Worm (Caenorhabditis elegans): ENCODE measurements around the gene srx-63.

srx-63 gene

ce11 chrV:3953739-3954138, 22.3 kb downstream of the srx-63 start, which contains the start of gene str-247:
Gene str-247, plus strand, starts transcription at chrV:3954039.
- TF ChIP-seq dmd-8 (GFP tag; IDR thresholded peaks at IDR 0.05) (no peak), nhr-10 (tag; optimal IDR thresholded peaks at IDR 0.05) (no peak), ces-1 (GFP tag; optimal IDR thresholded peaks at IDR 0.05) (no peak)

ce11 chrV:3957608-3958007, 26.2 kb downstream of the srx-63 start, which contains the start of gene cyp-34A5:
Gene cyp-34A5, minus strand, starts transcription at chrV:3957708.
- TF ChIP-seq nhr-28 (tag; optimal IDR thresholded peaks at IDR 0.05) (peak; percentile 49), dpl-1 (GFP tag; optimal IDR thresholded peaks at IDR 0.05) (no peak)

- TF ChIP-seq saeg-2 (GFP tag; IDR thresholded peaks at IDR 0.05) (no peak), daf-16 (GFP tag; optimal IDR thresholded peaks at IDR 0.05) (no peak), daf-16 (tag; optimal IDR thresholded peaks at IDR 0.05) (peak; percentile 49), tra-1 (GFP tag; IDR thresholded peaks at IDR 0.05) (no peak)
These were observed 29.8 kb downstream of the srx-63 start, which contains the start of gene cyp-34A6 for ce11 chrV:3961235-3961634. Gene cyp-34A6, minus strand, starts transcription at chrV:3961335.

DNA sequence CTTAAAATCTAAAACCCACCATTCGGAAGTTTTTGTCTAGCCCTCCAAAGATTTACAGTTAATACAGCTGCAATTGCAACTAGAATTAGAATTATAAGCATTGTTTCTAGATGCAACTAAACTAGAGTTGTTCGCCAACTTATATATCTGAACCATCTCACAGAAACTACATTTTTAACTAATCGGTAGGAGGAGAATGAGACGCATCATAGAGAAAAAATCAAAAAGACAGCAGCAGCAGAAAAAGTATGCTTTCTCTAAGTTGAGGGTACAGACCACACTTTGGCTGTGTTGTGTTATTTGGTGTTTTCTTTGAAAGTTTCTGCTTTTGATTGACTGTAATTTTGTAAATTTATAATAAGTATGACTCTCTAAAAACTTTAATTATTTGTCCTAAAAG, 32.3 kb downstream of the srx-63 start, which contains the start of gene cyp-34A7:
TSS of gene cyp-34A7 (minus strand) at position 101 of the 400 bp plus-strand sequence.
- TF ChIP-seq nhr-28 (tag; optimal IDR thresholded peaks at IDR 0.05) (peak; percentile 42), nhr-102 (tag; optimal IDR thresholded peaks at IDR 0.05) (no peak), hmg-1.1 (GFP tag; IDR thresholded peaks at IDR 0.05) (no peak)

DNA sequence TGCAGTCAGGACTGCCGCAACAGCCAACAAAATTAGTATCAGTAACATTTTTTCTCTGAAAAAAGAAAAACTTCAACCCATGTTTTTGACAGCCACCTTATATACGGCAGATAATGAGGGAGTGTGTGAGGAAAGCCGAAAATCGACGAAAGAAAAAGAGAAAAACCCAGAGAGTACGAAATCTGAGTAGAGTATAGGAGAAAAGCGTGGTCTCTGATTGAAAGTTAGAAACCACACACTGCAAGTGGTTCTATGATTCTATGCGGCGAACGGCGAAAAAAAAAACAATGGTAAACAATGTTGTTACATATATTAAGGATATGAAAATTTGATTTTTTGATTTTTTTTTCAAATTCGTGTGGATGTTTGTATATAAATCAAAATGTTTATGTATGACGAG, 36.3 kb downstream of the srx-63 start, which contains the start of gene cyp-34A8:
TSS of gene cyp-34A8 (minus strand) at position 62 of the 400 bp plus-strand sequence.
- no peak for TF ChIP-seq cey-2 (tag; optimal IDR thresholded peaks at IDR 0.05; ENCODE audit: borderline replicate concordance, insufficient read depth)
- no peak for TF ChIP-seq lsy-2 (tag; optimal IDR thresholded peaks at IDR 0.05)
- TF ChIP-seq nhr-102 (tag; optimal IDR thresholded peaks at IDR 0.05) = peak; percentile 24
- no peak for TF ChIP-seq ztf-11 (tag; optimal IDR thresholded peaks at IDR 0.05)
- no peak for TF ChIP-seq snpc-4 (tag; optimal IDR thresholded peaks at IDR 0.05)
- no peak for TF ChIP-seq ZK337.2 (GFP tag; IDR thresholded peaks at IDR 0.05)
- TF ChIP-seq unc-62 (GFP tag; optimal IDR thresholded peaks at IDR 0.05 in 1 of 2) = no peak
- TF ChIP-seq unc-62 (tag; optimal IDR thresholded peaks at IDR 0.05) = no peak
- no peak for TF ChIP-seq lin-15B (tag; optimal IDR thresholded peaks at IDR 0.05)
- no peak for TF ChIP-seq hif-1 (tag; optimal IDR thresholded peaks at IDR 0.05)
- TF ChIP-seq nhr-48 (tag; optimal IDR thresholded peaks at IDR 0.05) = no peak
- no peak for TF ChIP-seq nhr-6 (tag; optimal IDR thresholded peaks at IDR 0.05)
- peak in 1 of 2 experiments; percentile 24 for TF ChIP-seq mdl-1 (tag; optimal IDR thresholded peaks at IDR 0.05)
- no peak for TF ChIP-seq R02D3.7 (tag; optimal IDR thresholded peaks at IDR 0.05)
- peak; percentile 84 for TF ChIP-seq nhr-77 (tag; optimal IDR thresholded peaks at IDR 0.05)
- TF ChIP-seq zip-11 (GFP tag; IDR thresholded peaks at IDR 0.05) = no peak
- TF ChIP-seq daf-8 (GFP tag; IDR thresholded peaks at IDR 0.05) = no peak
- peak; percentile 57 for TF ChIP-seq dve-1 (tag; optimal IDR thresholded peaks at IDR 0.05; ENCODE audit: insufficient read depth)
- no peak for TF ChIP-seq hlh-30 (tag; optimal IDR thresholded peaks at IDR 0.05; ENCODE audit: insufficient read depth)
- no peak for TF ChIP-seq snpc-1.2 (GFP tag; IDR thresholded peaks at IDR 0.05)
- TF ChIP-seq F49E8.2 (tag; optimal IDR thresholded peaks at IDR 0.05; ENCODE audit: borderline replicate concordance) = no peak
- TF ChIP-seq dmd-9 (GFP tag; IDR thresholded peaks at IDR 0.05) = no peak
- no peak for TF ChIP-seq vab-7 (GFP tag; IDR thresholded peaks at IDR 0.05)
- TF ChIP-seq lin-39 (tag; optimal IDR thresholded peaks at IDR 0.05) = no peak
- TF ChIP-seq F10B5.3 (tag; optimal IDR thresholded peaks at IDR 0.05) = no peak
- peak; percentile 4 for TF ChIP-seq hlh-11 (tag; optimal IDR thresholded peaks at IDR 0.05)
- no peak for TF ChIP-seq zfp-3 (GFP tag; conservative IDR thresholded peaks at IDR 0.05)
- TF ChIP-seq nhr-28 (tag; optimal IDR thresholded peaks at IDR 0.05) = peak; percentile 79
- TF ChIP-seq ces-1 (GFP tag; optimal IDR thresholded peaks at IDR 0.05) = no peak
- TF ChIP-seq daf-16 (GFP tag; optimal IDR thresholded peaks at IDR 0.05) = no peak
- peak; percentile 2 for TF ChIP-seq daf-16 (tag; optimal IDR thresholded peaks at IDR 0.05)
- TF ChIP-seq nhr-41 (GFP tag; IDR thresholded peaks at IDR 0.05) = no peak
- TF ChIP-seq dmd-6 (GFP tag; IDR thresholded peaks at IDR 0.05) = peak; percentile 52; the same call in 1 of the 2 replicates
- no peak for TF ChIP-seq spr-1 (tag; optimal IDR thresholded peaks at IDR 0.05)
- TF ChIP-seq ceh-44 (GFP tag; IDR thresholded peaks at IDR 0.05) = no peak
- no peak for TF ChIP-seq egl-27 (tag; optimal IDR thresholded peaks at IDR 0.05)
- TF ChIP-seq sdz-12 (GFP tag; optimal IDR thresholded peaks at IDR 0.05) = no peak
